Worm (Caenorhabditis elegans) whole organism, L4 larva: Measurements from ENCODE around the gene cyp-14A2.

Experiments
- ama-1 ChIP-seq: fragments of 150-350 bp; optimal IDR thresholded peaks from 2 replicates; lab custom pipeline; 2014; ENCODE audit warnings: inconsistent platforms, mixed read lengths
- dve-1 ChIP-seq: sonication (generic microtip); optimal IDR thresholded peaks from 2 replicates; lab custom pipeline; 2017; ENCODE audit warnings: antibody characterized with exemption, mild to moderate bottlenecking, missing genetic modification characterization, missing compliant biosample characterization; ENCODE audit not compliant: insufficient read depth
- mep-1 ChIP-seq: fragments of 150-350 bp; sonication (generic microtip); optimal IDR thresholded peaks from 3 replicates; lab custom pipeline; 2014; ENCODE audit warnings: missing biosample characterization, missing genetic modification characterization
- nhr-237 ChIP-seq: sonication (generic microtip); optimal IDR thresholded peaks from 2 replicates; lab custom pipeline; 2017; ENCODE audit warnings: missing biosample characterization, missing genetic modification characterization
- nhr-76 ChIP-seq: fragments of 150-350 bp; optimal IDR thresholded peaks from 2 replicates; lab custom pipeline; 2014; ENCODE audit warnings: missing biosample characterization, missing genetic modification characterization
- snpc-1.2 ChIP-seq: fragments of 200-800 bp; sonication (Bioruptor generic); IDR thresholded peaks from 2 replicates; pipeline ENCODE4 v1.3.6; 2022; ENCODE audit warnings: missing genetic modification reagents, missing genetic modification characterization, missing compliant biosample characterization
- snpc-4 ChIP-seq: fragments of 150-350 bp; optimal IDR thresholded peaks from 2 replicates; lab custom pipeline; 2014; ENCODE audit warnings: missing biosample characterization, missing genetic modification characterization
- ztf-11 ChIP-seq: fragments of 150-350 bp; optimal IDR thresholded peaks from 2 replicates; lab custom pipeline; 2014; ENCODE audit warnings: missing biosample characterization, missing genetic modification characterization

ce11 chrX:13223437-13223836 lies 46.0 kb downstream of the cyp-14A2 start, which contains the start of gene skr-20:
- no peak for TF ChIP-seq ztf-11 (tag; lab: Kevin White, UChicago)
- TF ChIP-seq nhr-76: no peak
- TF ChIP-seq snpc-1.2 (GFP tag; lab: Robert Waterston, UW): no peak
- no peak for TF ChIP-seq snpc-4 (tag; lab: Kevin White, UChicago)
- TF ChIP-seq dve-1 (tag; lab: Kevin White, UChicago): no peak
- TF ChIP-seq nhr-237 (tag; lab: Kevin White, UChicago): no peak
- TF ChIP-seq ama-1 (lab: Kevin White, UChicago): no peak
- TF ChIP-seq mep-1 (tag; lab: Kevin White, UChicago): no peak
